Worm (Caenorhabditis elegans) whole organism, midembryonic: ENCODE data around the gene hsp-60.

Source experiments
- T22C8.4 ChIP-seq: fragments of 200-800 bp; sonication (Bioruptor generic); IDR thresholded peaks from 2 replicates; pipeline ENCODE4 v1.3.6; 2022; ENCODE audit warnings: missing genetic modification characterization, missing compliant biosample characterization
- flt-1 ChIP-seq: fragments of 200-800 bp; sonication (Bioruptor generic); IDR thresholded peaks from 2 replicates; pipeline ENCODE4 v1.3.6; 2022; ENCODE audit warnings: missing genetic modification characterization, missing compliant biosample characterization
- med-1 ChIP-seq: sonication (generic microtip); optimal IDR thresholded peaks from 2 replicates; lab custom pipeline; 2017; ENCODE audit warnings: missing genetic modification characterization, mild to moderate bottlenecking, missing compliant biosample characterization, antibody characterized with exemption, missing genetic modification reagents; ENCODE audit not compliant: insufficient read depth
- tab-1 ChIP-seq: fragments of 200-800 bp; sonication (Bioruptor generic); IDR thresholded peaks from 2 replicates; pipeline ENCODE4 v1.3.6; 2022; ENCODE audit warnings: missing genetic modification characterization, missing compliant biosample characterization

DNA sequence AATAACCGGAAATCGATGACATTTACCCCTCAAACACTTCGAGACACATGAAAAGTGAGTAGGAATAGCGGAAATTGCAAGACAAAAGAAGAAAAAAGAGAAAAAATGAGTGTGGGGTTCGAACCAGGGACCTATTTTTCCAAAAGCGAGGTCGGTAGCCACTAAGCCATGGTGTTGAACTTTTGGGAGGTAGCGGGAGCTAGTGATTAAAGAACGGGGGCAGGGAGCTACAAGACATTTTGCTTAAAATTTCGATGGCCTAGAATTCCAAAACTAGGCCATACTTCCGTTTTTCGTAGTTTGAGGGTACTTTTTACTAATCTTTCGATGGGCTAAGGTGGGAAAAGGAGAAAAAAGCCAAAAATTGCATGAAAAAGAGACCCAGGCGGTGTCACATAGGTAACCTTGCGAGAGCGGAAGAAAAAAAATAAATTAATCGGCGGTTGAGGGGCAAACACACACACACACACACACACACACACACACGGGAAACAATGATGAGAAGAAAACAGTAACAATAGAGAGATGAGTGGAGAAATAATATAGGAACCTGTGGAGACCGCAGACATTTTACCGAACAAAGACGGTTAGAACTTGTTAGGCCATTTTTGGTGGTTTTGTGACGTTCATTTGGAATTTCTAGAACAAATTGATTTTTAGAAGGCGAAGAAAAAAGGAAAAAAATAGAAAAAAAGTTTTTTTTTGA, 17.9 kb upstream of the hsp-60 start:
- no peak for TF ChIP-seq med-1 (GFP tag; lab: Kevin White, UChicago)
- TF ChIP-seq tab-1 (GFP tag; lab: Robert Waterston, UW) = peak; percentile 86; the same call in 1 of the 2 replicates
- peak; percentile 87 for TF ChIP-seq flt-1 (GFP tag; lab: Robert Waterston, UW)
- no peak; the same call in 1 of the 2 replicates for TF ChIP-seq T22C8.4 (GFP tag; lab: Robert Waterston, UW)
